Worm (Caenorhabditis elegans) whole organism, dauer: ENCODE measurements around the gene cyp-33C11.

ENCODE experiments used
- unc-62 ChIP-seq: sonication (generic microtip); optimal IDR thresholded peaks from 2 replicates; lab custom pipeline; 2017; ENCODE audit warnings: missing biosample characterization, missing genetic modification reagents, missing genetic modification characterization

cyp-33C11 gene

DNA sequence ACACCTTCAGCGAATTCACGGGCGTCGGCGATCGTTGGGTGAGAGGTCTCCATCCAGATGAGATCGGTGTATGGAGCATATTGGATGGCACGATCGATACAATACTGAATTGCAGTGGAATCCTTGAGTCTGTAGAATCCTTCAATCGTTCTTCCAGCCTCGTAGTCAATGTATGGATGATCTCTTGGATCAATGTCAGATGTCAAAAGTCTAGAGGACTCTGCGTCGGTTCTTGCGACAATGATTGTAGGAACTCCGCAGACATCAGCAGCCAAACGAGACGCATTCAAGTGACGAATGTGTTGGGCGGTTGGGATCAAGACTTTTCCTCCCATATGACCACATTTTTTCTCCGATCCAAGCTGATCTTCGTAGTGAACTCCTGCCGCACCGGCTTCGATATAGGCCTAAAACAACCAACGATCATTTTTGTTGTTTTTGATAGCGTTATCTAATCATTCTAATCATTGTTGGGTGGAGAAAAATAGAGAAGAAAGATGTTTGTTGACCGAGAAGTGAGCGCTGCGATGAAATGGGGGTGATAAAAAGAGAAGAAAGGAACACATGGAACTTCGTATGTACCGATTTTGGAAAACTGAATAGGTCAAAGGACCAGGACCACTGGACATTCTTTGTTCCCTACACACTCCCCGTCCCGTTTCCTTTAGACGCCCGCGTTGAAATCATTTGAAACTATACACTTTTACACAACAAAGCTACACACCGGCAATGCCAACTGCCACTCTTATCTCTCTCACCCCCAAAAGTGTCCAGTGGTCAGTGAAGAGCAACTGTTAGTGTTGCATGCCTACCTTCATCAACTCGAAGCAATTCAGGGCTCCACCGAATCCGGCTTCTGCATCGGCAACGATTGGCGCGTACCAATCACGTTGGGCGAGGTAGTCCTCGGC lies 14.0 kb upstream of the cyp-33C11 start:
- no peak for TF ChIP-seq unc-62

DNA sequence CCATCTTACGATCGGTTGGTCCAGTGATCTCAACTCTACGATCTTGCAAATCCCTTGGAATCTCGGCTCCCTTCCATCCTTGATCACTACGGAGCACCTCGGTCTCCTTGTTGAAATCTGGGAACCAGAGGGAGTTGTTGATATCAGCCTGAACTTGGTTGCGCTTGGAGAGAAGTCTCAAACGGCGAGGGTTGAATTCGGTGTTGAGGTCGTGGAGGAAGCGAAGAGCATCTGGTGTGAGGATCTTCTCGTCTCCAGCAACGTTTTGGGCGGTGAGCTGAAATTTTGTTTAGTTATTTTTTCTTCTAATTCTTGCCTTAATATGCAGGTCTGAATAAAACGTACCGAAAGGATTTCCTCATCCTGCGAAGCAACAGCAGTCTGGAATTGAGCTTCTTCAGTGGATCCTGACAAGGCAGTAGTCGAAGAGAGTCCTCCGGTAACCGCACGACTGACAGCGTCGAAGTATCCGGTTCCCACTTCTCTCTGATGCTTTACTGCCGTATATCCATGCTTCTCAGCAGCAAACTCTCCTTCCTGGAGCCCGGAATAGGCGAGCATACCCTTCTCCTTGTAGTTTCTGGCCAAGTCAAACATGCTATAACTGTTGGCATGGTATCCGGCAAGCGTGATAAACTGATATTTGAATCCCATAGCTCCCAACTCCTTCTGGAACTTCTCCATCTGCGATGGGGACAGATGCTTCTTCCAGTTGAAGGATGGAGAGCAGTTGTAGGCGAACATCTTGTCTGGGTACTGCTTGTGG lies 13.2 kb upstream of the cyp-33C11 start:
- TF ChIP-seq unc-62, result no peak

DNA sequence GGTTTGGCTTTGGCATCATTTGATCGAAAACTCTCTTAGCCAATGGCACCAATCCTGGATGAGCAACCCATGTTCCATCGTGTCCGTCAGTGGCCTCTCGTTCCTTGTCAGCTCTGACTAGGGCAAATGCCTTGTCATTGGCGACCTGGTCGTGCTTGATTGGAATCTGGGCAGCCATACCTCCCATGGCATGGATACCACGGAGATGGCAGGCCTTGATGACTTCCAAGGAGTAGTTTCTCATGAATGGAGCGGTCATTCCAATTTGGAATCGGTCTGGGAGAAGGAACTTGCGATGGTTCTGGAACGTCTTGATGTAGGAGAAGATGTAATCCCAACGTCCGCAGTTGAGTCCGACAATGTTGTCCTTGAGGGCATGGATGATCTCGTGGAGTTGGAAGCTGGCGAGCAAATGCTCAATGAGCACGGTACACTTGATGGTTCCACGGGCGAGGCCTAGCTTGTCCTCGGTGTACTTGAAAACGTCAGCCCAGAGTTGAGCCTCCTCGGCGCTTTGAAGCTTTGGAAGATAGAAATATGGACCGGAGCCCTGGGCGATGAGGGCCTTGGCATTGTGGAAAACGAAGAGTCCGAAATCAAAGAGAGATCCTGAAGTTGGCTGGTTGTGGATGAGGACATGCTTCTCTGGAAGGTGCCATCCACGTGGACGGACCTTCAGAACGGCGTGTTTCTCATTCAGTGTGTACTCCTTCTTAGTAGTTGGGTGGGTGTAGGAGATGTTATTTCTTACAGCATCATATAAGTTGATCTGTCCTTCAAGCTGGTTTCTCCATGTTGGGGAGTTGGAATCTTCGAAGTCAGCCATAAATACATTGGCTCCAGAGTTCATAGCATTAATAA lies 12.4 kb upstream of the cyp-33C11 start:
- TF ChIP-seq unc-62, result no peak

DNA sequence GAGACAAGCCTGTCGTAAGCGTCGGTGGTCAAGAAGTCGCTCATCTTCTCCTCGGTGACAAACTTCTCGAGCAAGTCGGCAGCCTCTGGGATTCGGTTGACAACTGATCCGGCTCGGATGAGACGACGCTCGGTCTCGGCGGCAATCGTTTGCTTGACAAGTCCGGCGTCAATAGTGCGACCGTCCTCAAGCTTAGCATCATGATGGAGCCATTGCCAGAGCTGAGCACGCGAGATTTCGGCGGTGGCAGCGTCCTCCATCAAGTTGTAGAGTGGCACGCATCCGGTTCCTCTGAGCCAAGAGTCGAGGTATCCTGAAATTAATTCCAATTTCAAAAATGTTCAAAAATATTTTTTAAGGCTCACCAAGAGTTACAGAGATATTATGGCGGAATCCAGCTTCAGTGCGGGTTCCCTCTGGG lies 11.7 kb upstream of the cyp-33C11 start:
- TF ChIP-seq unc-62, result no peak

DNA sequence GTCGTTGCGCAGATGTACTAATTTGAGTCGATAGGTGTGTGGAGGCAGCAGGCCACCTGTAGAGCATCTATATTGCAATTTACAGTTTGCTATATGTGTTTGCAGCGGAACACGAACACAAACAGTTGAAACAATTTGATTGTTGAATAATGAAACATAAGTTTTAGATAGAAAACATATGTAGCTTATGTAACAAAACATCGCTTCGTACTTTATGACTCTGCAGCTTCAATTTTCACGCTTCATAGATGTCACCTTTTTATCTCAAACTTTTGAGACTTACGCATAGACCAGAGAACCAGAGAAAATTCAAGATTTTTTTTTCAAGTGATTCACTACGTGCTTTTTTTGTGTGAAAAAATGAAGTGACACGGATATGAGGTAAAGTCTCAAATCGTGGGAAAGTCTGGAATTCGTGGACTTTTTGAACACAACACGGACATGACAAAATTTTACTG lies 11.1 kb upstream of the cyp-33C11 start, which contains the start of gene fbxb-72:
TSS of gene fbxb-72 (minus strand) at position 58 of the 458 bp plus-strand sequence.
- no peak for TF ChIP-seq unc-62

DNA sequence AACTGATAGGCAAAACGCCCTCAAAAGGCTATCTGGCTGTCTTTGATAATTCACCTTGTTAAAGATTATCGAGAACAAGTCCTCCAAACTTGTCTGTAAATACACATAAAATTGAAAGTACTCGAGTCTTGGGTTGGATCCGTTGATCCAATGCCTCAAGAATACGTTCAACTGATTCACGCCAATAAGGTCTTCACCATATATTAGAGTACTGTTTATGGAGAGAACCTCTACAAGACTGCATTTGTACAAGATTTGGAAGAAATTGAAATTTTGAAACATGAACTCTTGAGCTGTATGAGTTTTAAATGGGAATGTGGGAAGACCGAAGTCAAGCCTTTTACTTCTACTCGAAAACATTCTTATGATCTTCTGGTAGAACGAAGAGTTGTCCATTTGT lies 10.1 kb upstream of the cyp-33C11 start:
- no peak for TF ChIP-seq unc-62

DNA sequence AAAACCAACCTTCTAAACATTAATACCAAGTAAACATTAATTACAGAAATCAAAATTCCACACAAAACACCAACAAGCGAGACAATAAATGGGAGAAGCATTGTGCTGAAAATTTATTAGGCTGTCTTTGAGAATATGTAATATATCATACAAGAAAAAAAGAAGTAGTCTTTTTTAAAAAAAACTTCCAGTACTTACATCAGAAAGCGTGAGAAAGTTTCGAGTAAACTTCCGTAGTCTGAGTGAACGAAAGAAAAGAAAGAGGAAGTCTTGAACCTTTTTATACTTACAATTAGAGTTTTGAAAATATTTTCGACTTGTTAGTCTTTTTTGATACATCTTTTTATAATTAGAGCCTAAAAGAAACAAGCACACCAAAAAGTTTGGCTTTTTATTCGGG lies 6.9 kb upstream of the cyp-33C11 start, which contains the start of gene srbc-40:
TSS of gene srbc-40 (minus strand) at position 101 of the 400 bp plus-strand sequence.
- TF ChIP-seq unc-62, result no peak

DNA sequence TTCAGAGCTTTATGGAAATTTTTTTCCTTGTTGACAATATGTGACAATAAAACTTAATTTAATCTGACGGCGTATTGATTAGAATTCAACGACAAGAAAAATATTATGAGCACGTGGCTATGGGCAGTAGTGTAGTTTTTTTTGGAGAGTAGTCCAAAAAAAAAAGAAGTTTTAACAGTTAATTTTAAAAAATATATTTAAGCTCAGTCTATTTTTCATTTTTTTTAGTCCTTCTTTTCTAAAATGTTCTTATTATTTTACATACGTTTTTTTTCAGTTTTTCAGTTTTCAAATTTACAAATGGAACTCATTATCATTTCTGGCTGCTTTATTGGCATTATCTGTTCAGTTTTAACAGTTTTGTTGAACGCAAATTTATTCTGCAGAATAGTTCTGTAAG lies 4.0 kb downstream of the cyp-33C11 start, which contains the start of gene srbc-39:
TSS of gene srbc-39 (plus strand) at position 301 of the 400 bp plus-strand sequence.
- no peak for TF ChIP-seq unc-62

DNA sequence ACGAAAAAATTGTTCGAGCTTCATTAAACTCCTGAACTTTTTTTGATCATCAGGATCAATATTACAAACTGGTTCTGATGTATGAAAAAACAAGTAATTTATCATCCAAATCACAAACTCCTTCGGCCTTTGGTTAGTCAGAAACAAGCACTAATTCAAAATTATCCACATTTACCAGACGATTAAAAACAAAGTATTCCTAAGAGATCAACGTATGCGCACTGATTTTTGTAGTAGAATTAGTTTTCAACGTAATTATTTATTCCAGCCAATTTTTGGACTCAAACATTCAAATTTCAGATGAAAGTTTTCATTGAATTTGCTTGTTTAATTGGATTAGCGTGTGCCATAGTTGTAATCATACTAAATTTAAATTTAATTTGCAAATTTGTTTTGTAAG lies 5.9 kb downstream of the cyp-33C11 start, which contains the start of gene srbc-38:
TSS of gene srbc-38 (plus strand) at position 301 of the 400 bp plus-strand sequence.
- TF ChIP-seq unc-62, result no peak

DNA sequence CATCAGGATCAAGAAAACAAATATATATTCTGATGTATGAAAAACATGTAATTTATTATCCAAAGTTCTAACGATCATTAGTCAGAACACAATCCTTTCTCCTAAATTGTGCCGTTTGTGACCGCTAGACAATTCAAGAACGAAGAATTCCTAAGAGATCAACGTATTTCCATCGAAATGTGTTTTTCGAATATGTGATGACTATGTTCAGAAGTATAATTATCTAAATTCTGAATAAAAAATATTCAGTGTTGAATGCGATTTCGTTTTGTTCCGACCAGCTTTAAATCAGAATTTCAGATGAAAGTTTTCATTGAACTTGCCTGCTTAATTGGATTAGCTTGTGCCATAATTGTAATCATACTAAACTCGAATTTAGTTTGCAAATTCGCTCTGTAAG lies 10.5 kb downstream of the cyp-33C11 start, which contains the start of gene srbc-37:
TSS of gene srbc-37 (plus strand) at position 301 of the 400 bp plus-strand sequence.
- TF ChIP-seq unc-62, result no peak

DNA sequence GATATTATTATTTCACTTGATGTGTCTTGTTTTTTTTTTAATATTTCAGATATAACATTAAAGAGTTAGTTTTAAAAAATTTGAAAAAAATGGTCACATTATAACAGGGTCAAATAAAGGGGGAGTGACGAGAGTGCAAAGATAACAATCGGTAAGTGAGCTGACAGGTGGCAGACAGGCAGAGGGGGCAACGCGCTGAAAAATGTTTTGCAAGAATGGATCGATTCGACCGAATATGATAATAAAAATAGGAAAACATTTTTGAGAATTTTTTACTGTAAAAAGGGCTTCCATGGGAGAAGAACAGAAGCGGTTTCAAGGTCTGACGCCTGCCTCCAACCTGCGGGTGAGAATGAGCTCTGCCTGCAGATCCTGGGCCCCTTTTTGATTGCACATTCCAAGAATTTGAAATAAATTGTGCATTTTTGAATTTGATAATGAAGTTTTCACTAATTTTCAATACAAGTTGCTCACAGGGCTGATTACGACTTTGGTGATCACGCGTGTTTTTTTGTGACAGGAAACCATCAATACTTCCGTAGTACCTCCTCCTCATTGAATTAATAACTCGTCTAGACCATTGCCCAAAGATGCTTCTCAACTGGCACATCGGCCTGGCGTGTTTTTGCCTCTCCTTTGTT lies 13.2 kb downstream of the cyp-33C11 start, which contains the start of the genes ugt-29 and srx-5:
TSS of gene ugt-29 (minus strand) at position 101 of the 641 bp plus-strand sequence.
TSS of gene srx-5 (plus strand) at position 591 of the 641 bp plus-strand sequence.
- TF ChIP-seq unc-62, result no peak

DNA sequence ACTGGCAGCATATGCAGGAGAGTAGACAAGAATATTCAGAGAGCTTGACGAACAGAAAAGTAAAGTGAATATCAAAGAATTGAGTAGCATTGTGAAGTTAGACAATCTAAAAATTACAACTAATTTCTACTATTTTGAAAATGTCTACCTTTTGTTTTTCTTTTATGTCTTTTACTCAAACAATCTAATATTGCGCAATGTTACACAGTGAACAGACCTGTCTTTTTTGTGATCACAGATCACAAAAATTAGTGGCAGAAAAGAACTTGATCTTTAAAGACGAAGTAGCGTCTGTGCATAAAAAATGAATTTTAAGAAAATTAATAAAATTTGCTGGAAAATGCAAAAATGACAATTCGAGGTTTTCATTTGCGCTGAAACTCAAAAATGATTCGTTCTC lies 13.7 kb downstream of the cyp-33C11 start:
- TF ChIP-seq unc-62, result no peak

DNA sequence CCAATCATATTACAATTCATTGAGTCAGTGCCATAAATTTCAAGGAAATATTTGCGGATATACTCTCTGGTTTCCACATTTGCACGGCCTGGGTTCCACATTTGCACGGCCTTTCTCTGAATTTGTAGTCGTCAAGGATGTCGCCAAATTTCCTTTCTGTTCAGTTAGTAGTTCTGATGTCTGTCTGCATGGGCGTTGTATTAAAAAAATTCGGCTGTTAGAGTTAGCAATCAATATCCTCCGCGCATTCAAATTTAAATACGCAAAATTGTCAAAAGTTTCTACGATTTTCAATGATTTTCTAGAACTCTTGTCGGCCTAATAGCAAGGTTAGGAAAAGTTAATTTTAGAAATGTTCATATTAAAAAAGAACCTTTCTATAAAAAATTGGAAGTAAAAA lies 16.9 kb downstream of the cyp-33C11 start, which contains the start of gene srj-52:
TSS of gene srj-52 (minus strand) at position 101 of the 400 bp plus-strand sequence.
- no peak for TF ChIP-seq unc-62

DNA sequence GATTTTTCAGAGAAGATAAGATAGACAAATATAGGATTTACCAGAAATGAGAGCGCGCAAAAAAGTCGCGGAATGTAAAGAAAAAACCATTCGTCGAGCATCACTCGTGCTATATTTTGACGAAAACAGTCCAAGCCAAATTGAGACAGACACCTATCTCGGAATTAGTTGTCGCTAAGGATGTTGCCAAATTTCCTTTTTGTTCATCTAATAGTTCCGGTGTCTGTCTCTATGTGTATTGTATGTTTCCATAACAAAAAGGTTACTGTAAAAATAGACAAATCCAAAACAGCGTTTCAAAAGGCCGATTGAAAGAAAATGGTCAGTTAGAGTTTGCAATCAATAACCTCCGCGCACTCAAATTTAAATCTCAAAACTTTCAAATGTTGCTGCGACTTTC lies 18.2 kb downstream of the cyp-33C11 start, which contains the start of gene srj-53:
TSS of gene srj-53 (minus strand) at position 101 of the 400 bp plus-strand sequence.
- no peak for TF ChIP-seq unc-62
